Fruit fly (Drosophila melanogaster): ENCODE results near the gene spri.

spri gene

dm6 chrX:10486144-10487030 is 98.8 kb downstream of the spri start (continued):
- TF ChIP-seq Blimp-1 (GFP tag; optimal IDR thresholded peaks at IDR 0.05) (peak; percentile 28), cas (GFP tag; IDR thresholded peaks at IDR 0.05) (no peak), Dbx (GFP tag; IDR thresholded peaks at IDR 0.05) (peak; percentile 64), CG1602 (GFP tag; optimal IDR thresholded peaks at IDR 0.05) (peak; percentile 14), CG12391 (tag; optimal IDR thresholded peaks at IDR 0.05) (peak; percentile 52), vnd (GFP tag; IDR thresholded peaks at IDR 0.05; ENCODE audit: partially characterized antibody) (no peak), ro (GFP tag; IDR thresholded peaks at IDR 0.05) (no peak), MBD-R2 (GFP tag; IDR thresholded peaks at IDR 0.05) (peak; percentile 43; the same call in 1 of the 2 replicates), CG9727 (GFP tag; optimal IDR thresholded peaks at IDR 0.05) (peak; percentile 48), CG30431 (GFP tag; optimal IDR thresholded peaks at IDR 0.05) (no peak), gem (tag; optimal IDR thresholded peaks at IDR 0.05) (peak; percentile 76), CG12769 (tag; optimal IDR thresholded peaks at IDR 0.05) (peak; percentile 76), ssp (GFP tag; IDR thresholded peaks at IDR 0.05) (0 out of 2 replicates have a peak, but pooled peaks have one; percentile 24), ind (GFP tag; optimal IDR thresholded peaks at IDR 0.05) (peak; percentile 70), Dip3 (GFP tag; optimal IDR thresholded peaks at IDR 0.05) (peak; percentile 35), Ptx1 (GFP tag; IDR thresholded peaks at IDR 0.05) (peak; percentile 58), btn (GFP tag; optimal IDR thresholded peaks at IDR 0.05) (no peak), Mrtf (GFP tag; IDR thresholded peaks at IDR 0.05) (no peak), Eip74EF (GFP tag; optimal IDR thresholded peaks at IDR 0.05) (peak in 1 of 2 experiments; percentile 44), CG8944 (GFP tag; optimal IDR thresholded peaks at IDR 0.05) (no peak), CG8924 (tag; optimal IDR thresholded peaks at IDR 0.05) (peak; percentile 61), toy (GFP tag; IDR thresholded peaks at IDR 0.05) (0 out of 2 replicates have a peak, but pooled peaks have one; percentile 37), ara (GFP tag; IDR thresholded peaks at IDR 0.05) (no peak), z (GFP tag; IDR thresholded peaks at IDR 0.05) (no peak), vfl (GFP tag; optimal IDR thresholded peaks at IDR 0.05) (peak; percentile 37), CG3726 (GFP tag; IDR thresholded peaks at IDR 0.05) (0 out of 3 replicates have a peak, but pooled peaks have one; percentile 46), Usf (GFP tag; optimal IDR thresholded peaks at IDR 0.05) (peak; percentile 5), NfI (GFP tag; optimal IDR thresholded peaks at IDR 0.05) (peak; percentile 58), CG10267 (tag; optimal IDR thresholded peaks at IDR 0.05) (peak; percentile 39), CG17186 (GFP tag; optimal IDR thresholded peaks at IDR 0.05) (no peak), Trl (optimal IDR thresholded peaks at IDR 0.05) (peak in 1 of 2 experiments; percentile 42), Trl (GFP tag; optimal IDR thresholded peaks at IDR 0.05) (peak; percentile 34), CG17829 (tag; optimal IDR thresholded peaks at IDR 0.05) (peak; percentile 6), ERR (GFP tag; optimal IDR thresholded peaks at IDR 0.05) (peak; percentile 50), ham (GFP tag; IDR thresholded peaks at IDR 0.05) (no peak), br (optimal IDR thresholded peaks at IDR 0.05) (no peak), ato (GFP tag; IDR thresholded peaks at IDR 0.05; ENCODE audit: partially characterized antibody) (no peak), CG7372 (GFP tag; IDR thresholded peaks at IDR 0.05) (peak; percentile 76), CG17359 (tag; optimal IDR thresholded peaks at IDR 0.05) (peak; percentile 59), gsb (GFP tag; IDR thresholded peaks at IDR 0.05) (peak; percentile 45; the same call in 1 of the 2 replicates), CG13624 (GFP tag; optimal IDR thresholded peaks at IDR 0.05) (peak; percentile 53), bab2 (GFP tag; optimal IDR thresholded peaks at IDR 0.05) (peak; percentile 50), CG9817 (tag; optimal IDR thresholded peaks at IDR 0.05) (peak; percentile 55), so (GFP tag; IDR thresholded peaks at IDR 0.05) (0 out of 3 replicates have a peak, but pooled peaks have one; percentile 18), CG5180 (GFP tag; optimal IDR thresholded peaks at IDR 0.05) (no peak), CG8281 (tag; optimal IDR thresholded peaks at IDR 0.05) (peak; percentile 28), CG42726 (GFP tag; IDR thresholded peaks at IDR 0.05; ENCODE audit: partially characterized antibody) (no peak), CG8765 (GFP tag; IDR thresholded peaks at IDR 0.05) (no peak), tio (GFP tag; optimal IDR thresholded peaks at IDR 0.05) (no peak)

Data from whole organism, embryonic.